Fruit fly (Drosophila melanogaster): ENCODE data around the gene CG15824.

The CG15824 gene

DNA sequence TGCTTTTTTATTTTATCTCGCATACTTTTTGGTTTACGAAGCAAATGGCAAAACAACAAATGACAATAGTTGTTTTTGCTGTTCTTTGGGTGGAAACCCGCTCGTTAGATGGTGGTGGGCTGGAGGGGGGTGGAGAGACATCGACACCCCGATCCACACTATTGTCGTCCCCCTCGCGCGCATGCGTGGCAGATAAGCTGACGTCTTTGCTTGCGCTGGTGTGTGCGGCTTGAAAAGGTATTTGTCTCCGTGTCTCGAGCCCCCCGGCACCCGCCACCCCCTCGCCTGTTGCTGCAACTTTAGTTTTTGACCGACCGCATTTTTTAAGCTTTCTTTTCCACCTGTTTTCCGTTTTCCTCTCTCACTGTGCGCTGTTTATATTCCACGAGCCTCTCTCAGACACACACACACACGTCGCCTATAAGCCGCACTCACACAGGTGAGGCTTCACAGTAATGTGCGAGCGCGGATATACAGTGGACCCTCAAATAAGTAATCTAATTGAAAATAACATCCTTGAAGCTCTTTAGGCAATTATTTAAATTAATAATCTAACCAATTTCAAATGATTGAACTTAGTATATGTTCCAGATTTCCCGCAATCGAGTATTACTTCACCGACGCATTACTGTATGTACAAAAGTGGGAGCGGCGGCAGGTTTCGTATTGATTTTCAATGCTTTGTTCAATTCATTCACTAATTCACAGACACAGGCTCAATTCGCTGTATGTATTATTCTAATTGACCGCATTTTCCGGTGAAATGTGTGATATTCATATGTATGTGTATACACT, 17.8 kb downstream of the CG15824 start (continued):
- TF ChIP-seq CG34224 (GFP tag; IDR thresholded peaks at IDR 0.05; ENCODE audit: partially characterized antibody) (no peak), CG10366 (GFP tag; IDR thresholded peaks at IDR 0.05) (peak; percentile 96), Lpt (GFP tag; optimal IDR thresholded peaks at IDR 0.05) (no peak), CG10959 (GFP tag; IDR thresholded peaks at IDR 0.05) (peak; percentile 91), CG14050 (GFP tag; IDR thresholded peaks at IDR 0.05) (peak; percentile 94), pb (GFP tag; optimal IDR thresholded peaks at IDR 0.05) (peak; percentile 54), pho (GFP tag; optimal IDR thresholded peaks at IDR 0.05) (peak; percentile 89), CG13894 (tag; optimal IDR thresholded peaks at IDR 0.05) (peak; percentile 89), bbx (GFP tag; IDR thresholded peaks at IDR 0.05; ENCODE audit: partially characterized antibody) (no peak; the same call in 1 of the 2 replicates), ase (GFP tag; IDR thresholded peaks at IDR 0.05) (peak; percentile 94), maf-S (GFP tag; optimal IDR thresholded peaks at IDR 0.05) (peak; percentile 87), CG8478 (optimal IDR thresholded peaks at IDR 0.05) (no peak), CG18262 (tag; optimal IDR thresholded peaks at IDR 0.05) (peak; percentile 88), ara (GFP tag; IDR thresholded peaks at IDR 0.05) (peak; percentile 95), CG8924 (tag; optimal IDR thresholded peaks at IDR 0.05) (peak; percentile 93), CG6175 (GFP tag; IDR thresholded peaks at IDR 0.05) (peak; percentile 92), Six4 (GFP tag; optimal IDR thresholded peaks at IDR 0.05) (peak; percentile 81), fu2 (GFP tag; optimal IDR thresholded peaks at IDR 0.05) (peak; percentile 71), caup (GFP tag; optimal IDR thresholded peaks at IDR 0.05; ENCODE audit: severe bottlenecking) (peak; percentile 93), CG11456 (GFP tag; IDR thresholded peaks at IDR 0.05) (peak; percentile 95), CkIIα-i1 (GFP tag; IDR thresholded peaks at IDR 0.05) (peak; percentile 31; the same call in 1 of the 2 replicates), CG11093 (GFP tag; IDR thresholded peaks at IDR 0.05) (peak; percentile 94), chm (GFP tag; IDR thresholded peaks at IDR 0.05) (peak; percentile 94), CG4328 (GFP tag; optimal IDR thresholded peaks at IDR 0.05) (peak; percentile 80), CG4820 (GFP tag; optimal IDR thresholded peaks at IDR 0.05) (peak; percentile 89), CG4424 (GFP tag; optimal IDR thresholded peaks at IDR 0.05) (peak; percentile 91), CG5245 (GFP tag; optimal IDR thresholded peaks at IDR 0.05) (peak; percentile 90), CHES-1-like (GFP tag; optimal IDR thresholded peaks at IDR 0.05) (peak; percentile 84), CG17912 (GFP tag; optimal IDR thresholded peaks at IDR 0.05) (peak; percentile 86), NK7.1 (GFP tag; optimal IDR thresholded peaks at IDR 0.05) (peak; percentile 83), btn (GFP tag; optimal IDR thresholded peaks at IDR 0.05) (peak; percentile 77), ssp (GFP tag; IDR thresholded peaks at IDR 0.05) (peak; percentile 86), ind (GFP tag; optimal IDR thresholded peaks at IDR 0.05) (peak; percentile 93), seq (GFP tag; IDR thresholded peaks at IDR 0.05) (peak; percentile 95), da (GFP tag; optimal IDR thresholded peaks at IDR 0.05) (no peak), CG18599 (GFP tag; optimal IDR thresholded peaks at IDR 0.05) (peak; percentile 93), CG7271 (tag; optimal IDR thresholded peaks at IDR 0.05) (peak; percentile 28), br (optimal IDR thresholded peaks at IDR 0.05) (no peak), eyg (GFP tag; optimal IDR thresholded peaks at IDR 0.05) (peak; percentile 83), Ets65A (GFP tag) (peak; percentile 99), Vsx1 (GFP tag; optimal IDR thresholded peaks at IDR 0.05) (peak; percentile 46), CG12744 (GFP tag; optimal IDR thresholded peaks at IDR 0.05) (peak; percentile 85), twi (tag; optimal IDR thresholded peaks at IDR 0.05) (peak; percentile 83), CG34376 (GFP tag; optimal IDR thresholded peaks at IDR 0.05) (peak; percentile 85), Adf1 (GFP tag; IDR thresholded peaks at IDR 0.05) (peak; percentile 67), Blimp-1 (GFP tag; optimal IDR thresholded peaks at IDR 0.05) (peak; percentile 86), D19B (GFP tag; optimal IDR thresholded peaks at IDR 0.05) (peak; percentile 81), zen2 (GFP tag; IDR thresholded peaks at IDR 0.05; ENCODE audit: partially characterized antibody) (no peak), CG4617 (GFP tag; optimal IDR thresholded peaks at IDR 0.05; ENCODE audit: borderline replicate concordance) (peak; percentile 50), Atf-2 (GFP tag; optimal IDR thresholded peaks at IDR 0.05) (peak; percentile 87)
